Worm (Caenorhabditis elegans): ENCODE data around the gene nspd-4.

The nspd-4 gene

DNA sequence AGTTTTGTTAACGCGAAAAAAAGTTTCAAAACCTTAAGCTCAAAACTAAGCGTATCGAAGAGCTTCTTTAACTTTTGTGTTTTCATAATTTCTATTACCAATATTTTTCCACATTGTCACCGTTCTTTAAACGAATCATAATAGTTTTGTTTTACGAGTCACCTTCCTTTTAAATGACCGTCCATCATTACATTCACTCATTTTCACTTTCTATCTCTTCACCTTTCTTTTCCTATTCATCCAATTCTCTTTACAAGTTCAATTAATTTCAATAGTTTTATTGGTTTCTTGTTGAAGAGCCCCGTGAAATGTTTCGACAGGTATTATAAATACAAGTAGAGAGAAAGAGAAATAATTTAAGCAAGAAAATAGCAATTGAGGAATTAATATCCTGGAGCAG, 29.4 kb downstream of the nspd-4 start:
- no peak for TF ChIP-seq unc-62 (GFP tag; optimal IDR thresholded peaks at IDR 0.05)

DNA sequence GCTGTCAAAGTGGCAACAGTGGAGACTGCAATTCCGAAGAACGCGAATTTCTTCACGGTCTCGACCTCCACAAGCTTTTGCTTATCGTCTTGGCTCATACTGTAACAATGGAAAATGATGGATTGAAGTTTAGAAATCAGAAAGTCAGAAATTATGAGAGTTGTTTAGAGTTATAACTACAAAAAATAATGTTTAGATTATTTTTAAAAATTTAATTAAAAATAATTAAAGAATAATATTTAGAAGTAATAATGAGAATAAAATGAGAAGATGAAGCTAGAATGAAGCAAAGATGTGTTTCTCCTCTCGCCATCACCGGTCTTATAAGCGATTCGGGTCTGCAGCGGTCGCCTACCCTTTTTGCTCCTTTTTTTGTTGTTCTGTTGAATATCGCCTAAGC, 30.6 kb downstream of the nspd-4 start, which contains the start of gene col-73:
Gene col-73, minus strand, starts transcription at position 101 of the 400 bp plus-strand sequence.
- TF ChIP-seq unc-62 (GFP tag; optimal IDR thresholded peaks at IDR 0.05): no peak

DNA sequence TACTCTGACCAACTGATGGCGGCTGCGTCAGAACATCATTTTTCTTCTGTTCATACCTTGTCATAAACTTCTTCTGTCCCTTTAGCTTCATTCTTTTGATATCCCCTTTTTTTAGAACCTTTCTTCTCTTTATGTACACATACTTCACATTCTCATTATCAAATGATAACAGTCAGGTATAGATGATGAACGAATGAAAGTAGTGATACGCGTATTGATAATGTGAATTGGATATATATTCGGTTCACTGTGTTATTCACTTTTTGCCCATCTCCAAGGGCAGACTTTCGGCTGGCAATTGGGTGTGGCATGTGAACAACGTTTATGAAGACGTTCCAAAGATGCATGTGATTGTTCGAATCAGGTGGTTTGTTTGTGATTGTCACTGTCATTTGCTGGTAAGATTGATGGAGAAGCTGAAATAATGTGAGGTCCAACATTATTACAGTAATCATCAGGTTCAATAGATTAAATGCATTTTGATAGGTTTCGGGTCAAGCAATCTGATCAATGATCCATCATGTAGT, 32.0 kb downstream of the nspd-4 start, which contains the start of gene F11G11.15:
Gene F11G11.15, plus strand, starts transcription at position 511 of the 527 bp plus-strand sequence.
- TF ChIP-seq unc-62 (GFP tag; optimal IDR thresholded peaks at IDR 0.05): no peak

DNA sequence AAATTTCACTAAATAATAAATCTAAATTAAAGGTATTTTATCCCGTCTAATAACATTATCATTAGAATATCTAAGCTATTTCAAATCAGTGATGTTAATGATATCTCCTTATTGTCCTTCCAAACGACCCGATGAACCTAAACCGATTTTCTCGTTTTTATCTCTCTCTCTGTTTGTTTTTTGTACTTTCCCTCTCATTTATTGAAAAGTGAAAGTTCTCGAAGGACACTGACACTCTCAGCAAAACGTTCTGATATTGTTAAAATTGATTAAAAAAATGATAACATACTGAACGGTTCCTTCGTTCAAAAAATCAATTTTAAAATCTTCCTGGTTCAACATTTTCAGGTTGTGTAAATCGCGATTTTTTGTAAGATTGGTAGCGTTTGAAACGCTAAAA, 33.7 kb downstream of the nspd-4 start, which contains the start of gene F11G11.13:
Gene F11G11.13, minus strand, starts transcription at position 89 of the 400 bp plus-strand sequence.
- no peak for TF ChIP-seq unc-62 (GFP tag; optimal IDR thresholded peaks at IDR 0.05)

- no peak for TF ChIP-seq unc-62 (GFP tag; optimal IDR thresholded peaks at IDR 0.05)
Measured at ce11 chrII:4879629-4880028, 37.2 kb downstream of the nspd-4 start, which contains the start of gene gst-6. Gene gst-6 (plus strand): TSS chrII:4879891.

- no peak for TF ChIP-seq unc-62 (GFP tag; optimal IDR thresholded peaks at IDR 0.05)
Measured at ce11 chrII:4881727-4882126, 39.3 kb downstream of the nspd-4 start, which contains the start of gene gst-7. Gene gst-7 (plus strand): TSS chrII:4882062.

- TF ChIP-seq unc-62 (GFP tag; optimal IDR thresholded peaks at IDR 0.05): no peak
Measured at ce11 chrII:4882498-4882897, 40.1 kb downstream of the nspd-4 start.

- no peak for TF ChIP-seq unc-62 (GFP tag; optimal IDR thresholded peaks at IDR 0.05)
Measured at ce11 chrII:4883412-4883811, 41.0 kb downstream of the nspd-4 start, which contains the start of gene gst-8. Gene gst-8 (plus strand): TSS chrII:4883712.

- TF ChIP-seq unc-62 (GFP tag; optimal IDR thresholded peaks at IDR 0.05): no peak
Measured at ce11 chrII:4884403-4884802, 42.0 kb downstream of the nspd-4 start.

ce11 chrII:4885976-4886375, 43.6 kb downstream of the nspd-4 start, which contains the start of gene R05F9.7:
Gene R05F9.7 (plus strand): TSS chrII:4886276.
- no peak for TF ChIP-seq unc-62 (GFP tag; optimal IDR thresholded peaks at IDR 0.05)

ce11 chrII:4888527-4889487, 46.4 kb downstream of the nspd-4 start, which contains the start of gene pgm-1:
Gene pgm-1 (plus strand): TSS chrII:4889437.
- no peak for TF ChIP-seq unc-62 (GFP tag; optimal IDR thresholded peaks at IDR 0.05)

DNA sequence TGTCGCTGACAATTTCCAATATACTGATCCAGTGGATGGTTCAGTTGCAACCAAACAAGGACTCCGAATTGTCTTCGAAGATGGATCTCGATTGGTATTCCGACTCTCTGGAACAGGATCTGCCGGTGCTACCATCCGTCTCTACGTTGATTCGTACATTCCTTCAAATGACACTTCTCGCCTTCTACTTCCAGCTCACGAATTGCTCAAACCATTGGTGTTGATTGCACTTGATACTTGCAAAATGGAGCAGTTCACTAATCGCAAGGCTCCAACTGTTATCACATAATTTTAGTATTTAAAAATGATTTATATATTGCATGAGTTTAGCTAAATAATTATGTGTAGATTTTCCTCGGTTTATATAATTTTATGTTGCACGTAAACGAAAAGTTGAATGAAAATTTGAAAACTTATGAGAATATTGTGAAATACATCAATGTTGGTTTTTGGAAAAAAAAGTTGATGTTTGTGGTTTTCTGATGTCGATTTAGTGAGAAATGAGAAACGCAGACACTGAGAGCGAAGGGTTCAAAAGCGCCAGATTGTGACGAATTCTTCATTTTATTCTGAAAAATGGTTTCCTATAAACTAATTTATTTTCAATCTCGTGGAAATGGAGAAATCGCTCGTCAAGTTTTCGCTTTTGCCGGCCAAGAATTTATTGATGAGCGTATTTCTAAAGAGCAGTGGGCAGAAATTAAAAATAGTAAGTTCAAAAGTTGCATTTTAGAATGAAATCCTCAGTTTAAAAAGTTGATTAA, 48.8 kb downstream of the nspd-4 start, which contains the start of gene gst-9:
Gene gst-9, plus strand, starts transcription at position 574 of the 764 bp plus-strand sequence.
- no peak for TF ChIP-seq unc-62 (GFP tag; optimal IDR thresholded peaks at IDR 0.05)

Data from whole organism, dauer.